Worm (Caenorhabditis elegans) whole organism, late embryonic: ENCODE results near the gene lin-18.

ENCODE experiments used
- C08G9.2 ChIP-seq: sonication (generic microtip); optimal IDR thresholded peaks from 2 replicates; lab custom pipeline; 2016; ENCODE audit warnings: mild to moderate bottlenecking, missing genetic modification characterization, moderate library complexity, missing compliant biosample characterization
- F13H6.1 ChIP-seq: sonication (generic microtip); optimal IDR thresholded peaks from 2 replicates; lab custom pipeline; 2016; ENCODE audit warnings: missing genetic modification characterization, missing compliant biosample characterization
- K09A11.1 ChIP-seq: sonication (generic microtip); optimal IDR thresholded peaks from 2 replicates; lab custom pipeline; 2017; ENCODE audit warnings: antibody characterized with exemption, mild to moderate bottlenecking, missing genetic modification characterization, missing compliant biosample characterization; ENCODE audit not compliant: insufficient read depth
- ama-1 ChIP-seq: fragments of 150-350 bp; optimal IDR thresholded peaks from 2 replicates; lab custom pipeline; 2014
- ceh-14 ChIP-seq: sonication (generic microtip); optimal IDR thresholded peaks from 2 replicates; lab custom pipeline; 2016; ENCODE audit warnings: missing genotype, missing genetic modification characterization, missing compliant biosample characterization
- ceh-18 ChIP-seq: sonication (generic microtip); optimal IDR thresholded peaks from 2 replicates; lab custom pipeline; 2016; ENCODE audit warnings: missing genetic modification characterization, missing compliant biosample characterization
- ceh-2 ChIP-seq: sonication (generic microtip); optimal IDR thresholded peaks from 2 replicates; lab custom pipeline; 2016; ENCODE audit warnings: missing genotype, missing genetic modification characterization, missing compliant biosample characterization
- ceh-22 ChIP-seq: sonication (generic microtip); optimal IDR thresholded peaks from 2 replicates; lab custom pipeline; 2017; ENCODE audit warnings: missing biosample characterization, missing genetic modification characterization
- ceh-24 ChIP-seq: sonication (generic microtip); optimal IDR thresholded peaks from 2 replicates; lab custom pipeline; 2016; ENCODE audit warnings: mild to moderate bottlenecking, missing genetic modification characterization, missing compliant biosample characterization
- ceh-31 ChIP-seq: sonication (generic microtip); optimal IDR thresholded peaks from 2 replicates; lab custom pipeline; 2016; ENCODE audit warnings: missing genetic modification characterization, missing compliant biosample characterization
- ceh-34 ChIP-seq: sonication (generic microtip); optimal IDR thresholded peaks from 2 replicates; lab custom pipeline; 2016; ENCODE audit warnings: mild to moderate bottlenecking, missing genetic modification characterization, missing compliant biosample characterization
- ceh-48 ChIP-seq: sonication (generic microtip); optimal IDR thresholded peaks from 2 replicates; lab custom pipeline; 2016; ENCODE audit warnings: missing genetic modification characterization, inconsistent platforms, missing compliant biosample characterization
- dmd-4 ChIP-seq: sonication (generic microtip); optimal IDR thresholded peaks from 2 replicates; lab custom pipeline; 2016; ENCODE audit warnings: borderline replicate concordance, missing genetic modification characterization, missing compliant biosample characterization
- dve-1 ChIP-seq: sonication (generic microtip); optimal IDR thresholded peaks from 2 replicates; lab custom pipeline; 2017; ENCODE audit warnings: antibody characterized with exemption, mild to moderate bottlenecking, missing genetic modification characterization, missing compliant biosample characterization
- elt-2 ChIP-seq: sonication (generic microtip); optimal IDR thresholded peaks from 2 replicates; lab custom pipeline; 2016; ENCODE audit warnings: missing genetic modification reagents, missing genetic modification characterization, missing compliant biosample characterization
- elt-4 ChIP-seq: sonication (generic microtip); optimal IDR thresholded peaks from 2 replicates; lab custom pipeline; 2016; ENCODE audit warnings: missing genetic modification characterization, missing compliant biosample characterization
- fax-1 ChIP-seq: sonication (generic microtip); optimal IDR thresholded peaks from 2 replicates; lab custom pipeline; 2016; ENCODE audit warnings: missing genotype, missing genetic modification characterization, missing compliant biosample characterization
- fkh-10 ChIP-seq: fragments of 150-350 bp; optimal IDR thresholded peaks from 2 replicates; lab custom pipeline; 2014; ENCODE audit warnings: missing biosample characterization, missing genetic modification reagents, missing genetic modification characterization
- hlh-13 ChIP-seq: fragments of 200-800 bp; sonication (Bioruptor generic); optimal IDR thresholded peaks from 2 replicates; lab custom pipeline; 2018; ENCODE audit warnings: mild to moderate bottlenecking, missing genetic modification characterization, missing compliant biosample characterization
- hlh-15 ChIP-seq: sonication (generic microtip); optimal IDR thresholded peaks from 2 replicates; lab custom pipeline; 2016; ENCODE audit warnings: missing genetic modification characterization, missing compliant biosample characterization
- lin-11 ChIP-seq: fragments of 200-800 bp; sonication (Bioruptor generic); optimal IDR thresholded peaks from 2 replicates; lab custom pipeline; 2018; ENCODE audit warnings: mild to moderate bottlenecking, missing genetic modification characterization, missing compliant biosample characterization
- madf-2 ChIP-seq: sonication (generic microtip); optimal IDR thresholded peaks from 2 replicates; lab custom pipeline; 2017; ENCODE audit warnings: missing genetic modification characterization, missing compliant biosample characterization
- mec-3 ChIP-seq: sonication (generic microtip); optimal IDR thresholded peaks from 2 replicates; lab custom pipeline; 2016; ENCODE audit warnings: borderline replicate concordance, missing genetic modification characterization, missing compliant biosample characterization
- nfya-1 ChIP-seq: sonication (generic microtip); optimal IDR thresholded peaks from 2 replicates; lab custom pipeline; 2017; ENCODE audit warnings: missing genetic modification characterization, mild to moderate bottlenecking, missing compliant biosample characterization, antibody characterized with exemption, moderate library complexity
- nhr-232 ChIP-seq: sonication (generic microtip); optimal IDR thresholded peaks from 2 replicates; lab custom pipeline; 2016; ENCODE audit warnings: missing genetic modification characterization, missing compliant biosample characterization
- pag-3 ChIP-seq: sonication (generic microtip); optimal IDR thresholded peaks from 2 replicates; lab custom pipeline; 2016; ENCODE audit warnings: missing compliant biosample characterization, missing genetic modification characterization, borderline replicate concordance
- pax-1 ChIP-seq: fragments of 150-350 bp; optimal IDR thresholded peaks from 2 replicates; lab custom pipeline; 2014; ENCODE audit warnings: missing biosample characterization, missing genetic modification characterization
- pha-2 ChIP-seq: sonication (generic microtip); optimal IDR thresholded peaks from 2 replicates; lab custom pipeline; 2017; ENCODE audit warnings: mild to moderate bottlenecking, missing genetic modification characterization, missing compliant biosample characterization
- pha-4 ChIP-seq: fragments of 150-350 bp; optimal IDR thresholded peaks from 2 replicates; lab custom pipeline; 2018; ENCODE audit warnings: missing biosample characterization, missing genetic modification reagents, missing genetic modification characterization
- pqm-1 ChIP-seq: sonication (generic microtip); optimal IDR thresholded peaks from 2 replicates; lab custom pipeline; 2016; ENCODE audit warnings: missing genetic modification characterization, missing compliant biosample characterization
- ref-2 ChIP-seq: sonication (generic microtip); optimal IDR thresholded peaks from 2 replicates; lab custom pipeline; 2016; ENCODE audit warnings: missing genetic modification characterization, missing compliant biosample characterization
- rnt-1 ChIP-seq: sonication (generic microtip); optimal IDR thresholded peaks from 2 replicates; lab custom pipeline; 2016; ENCODE audit warnings: missing genetic modification characterization, missing compliant biosample characterization
- sox-2 ChIP-seq: fragments of 200-800 bp; sonication (Bioruptor generic); IDR thresholded peaks from 2 replicates; pipeline ENCODE4 v1.3.6; 2022; ENCODE audit warnings: missing genetic modification reagents, missing genetic modification characterization, missing compliant biosample characterization
- sox-4 ChIP-seq: sonication (generic microtip); optimal IDR thresholded peaks from 2 replicates; lab custom pipeline; 2017; ENCODE audit warnings: mild to moderate bottlenecking, missing genetic modification characterization, inconsistent platforms, missing compliant biosample characterization
- syd-9 ChIP-seq: sonication (generic microtip); optimal IDR thresholded peaks from 2 replicates; lab custom pipeline; 2016; ENCODE audit warnings: mild to moderate bottlenecking, missing genetic modification characterization, moderate library complexity, missing compliant biosample characterization
- tbx-2 ChIP-seq: sonication (generic microtip); optimal IDR thresholded peaks from 2 replicates; lab custom pipeline; 2016; ENCODE audit warnings: missing genetic modification characterization, missing compliant biosample characterization
- tbx-7 ChIP-seq: sonication (generic microtip); optimal IDR thresholded peaks from 2 replicates; lab custom pipeline; 2016; ENCODE audit warnings: missing genotype, missing genetic modification characterization, missing compliant biosample characterization
- ttx-3 ChIP-seq: sonication (generic microtip); optimal IDR thresholded peaks from 2 replicates; lab custom pipeline; 2016; ENCODE audit warnings: missing genetic modification reagents, missing genetic modification characterization, missing compliant biosample characterization
- unc-3 ChIP-seq, 2 experiments: fragments of 200-800 bp in 1 of 2; sonication (Bioruptor generic) in 1 of 2; sonication (generic microtip) in 1 of 2; conservative IDR thresholded peaks in 1 of 2; optimal IDR thresholded peaks in 1 of 2; 2 replicates each; pipeline versions ENCODE4 v1.3.6 to Lab custom; 2016 to 2022; ENCODE audit warnings: missing compliant biosample characterization in 2 of 2, missing genetic modification characterization in 2 of 2, missing genetic modification reagents in 1 of 2
- unc-42 ChIP-seq: sonication (generic microtip); optimal IDR thresholded peaks from 2 replicates; lab custom pipeline; 2016; ENCODE audit warnings: missing genotype, missing genetic modification characterization, missing compliant biosample characterization
- zip-5 ChIP-seq: sonication (generic microtip); optimal IDR thresholded peaks from 2 replicates; lab custom pipeline; 2016; ENCODE audit warnings: missing genetic modification characterization, missing compliant biosample characterization

lin-18 gene

ce11 chrX:3942267-3942666 lies 16.1 kb upstream of the lin-18 start, which contains the start of gene T19D2.13:
TSS of gene T19D2.13 (minus strand) at chrX:3942367.
- TF ChIP-seq mec-3 (tag; lab: Kevin White, UChicago) (no peak), fkh-10 (GFP tag; lab: Kevin White, UChicago) (no peak), hlh-15 (no peak), ceh-24 (no peak), pag-3 (tag; lab: Kevin White, UChicago) (no peak), lin-11 (tag; lab: Kevin White, UChicago) (no peak), hlh-13 (GFP tag; lab: Kevin White, UChicago) (no peak), C08G9.2 (tag; lab: Kevin White, UChicago) (no peak), syd-9 (tag; lab: Kevin White, UChicago) (no peak), ama-1 (lab: Kevin White, UChicago) (no peak), zip-5 (tag; lab: Kevin White, UChicago) (no peak), fax-1 (tag; lab: Kevin White, UChicago) (no peak), elt-2 (no peak), pha-2 (tag; lab: Kevin White, UChicago) (no peak), dve-1 (tag; lab: Kevin White, UChicago) (no peak), ceh-14 (tag; lab: Kevin White, UChicago) (no peak), elt-4 (tag; lab: Kevin White, UChicago) (no peak), pax-1 (tag; lab: Kevin White, UChicago) (no peak)

- TF ChIP-seq nhr-232 (tag; lab: Kevin White, UChicago) (no peak), elt-4 (tag; lab: Kevin White, UChicago) (no peak), ref-2 (tag; lab: Kevin White, UChicago) (no peak), F13H6.1 (tag; lab: Kevin White, UChicago) (no peak), pha-4 (tag; lab: Kevin White, UChicago) (no peak), K09A11.1 (tag; lab: Kevin White, UChicago) (no peak), madf-2 (no peak), lin-11 (tag; lab: Kevin White, UChicago) (no peak), pqm-1 (no peak), fkh-10 (GFP tag; lab: Kevin White, UChicago) (no peak), hlh-15 (no peak), unc-42 (tag; lab: Kevin White, UChicago) (no peak), ceh-22 (tag; lab: Kevin White, UChicago) (no peak), sox-2 (GFP tag; lab: Robert Waterston, UW) (no peak), nfya-1 (tag; lab: Kevin White, UChicago) (no peak), pag-3 (tag; lab: Kevin White, UChicago) (no peak)
These were observed 15.1 kb upstream of the lin-18 start, which contains the start of gene ptp-4A2 for ce11 chrX:3943213-3943612. TSS of gene ptp-4A2 (minus strand) at chrX:3943313.

DNA sequence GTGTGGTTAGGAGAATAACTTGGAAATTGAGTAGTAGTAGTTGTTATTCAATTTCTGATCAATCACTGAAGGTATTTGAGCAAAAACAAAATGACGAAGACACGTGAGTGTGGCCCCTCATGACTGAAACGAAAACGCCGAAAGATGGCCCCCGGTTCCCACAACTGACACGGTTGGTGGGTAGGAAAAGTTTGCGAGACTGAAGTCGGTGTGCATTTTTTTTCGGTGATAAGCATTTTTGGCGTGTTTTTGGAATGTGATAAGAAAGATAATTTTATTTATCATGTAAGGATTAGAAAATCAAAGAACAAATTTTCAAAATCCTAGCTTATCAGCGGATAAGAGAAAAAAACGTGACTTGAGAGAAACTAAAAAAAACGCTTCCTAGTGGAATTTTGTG lies 14.3 kb upstream of the lin-18 start:
- TF ChIP-seq pha-4 (tag; lab: Kevin White, UChicago) (no peak), elt-2 (peak; percentile 35)
- TF ChIP-seq, all 69 proteins: peak for 1

DNA sequence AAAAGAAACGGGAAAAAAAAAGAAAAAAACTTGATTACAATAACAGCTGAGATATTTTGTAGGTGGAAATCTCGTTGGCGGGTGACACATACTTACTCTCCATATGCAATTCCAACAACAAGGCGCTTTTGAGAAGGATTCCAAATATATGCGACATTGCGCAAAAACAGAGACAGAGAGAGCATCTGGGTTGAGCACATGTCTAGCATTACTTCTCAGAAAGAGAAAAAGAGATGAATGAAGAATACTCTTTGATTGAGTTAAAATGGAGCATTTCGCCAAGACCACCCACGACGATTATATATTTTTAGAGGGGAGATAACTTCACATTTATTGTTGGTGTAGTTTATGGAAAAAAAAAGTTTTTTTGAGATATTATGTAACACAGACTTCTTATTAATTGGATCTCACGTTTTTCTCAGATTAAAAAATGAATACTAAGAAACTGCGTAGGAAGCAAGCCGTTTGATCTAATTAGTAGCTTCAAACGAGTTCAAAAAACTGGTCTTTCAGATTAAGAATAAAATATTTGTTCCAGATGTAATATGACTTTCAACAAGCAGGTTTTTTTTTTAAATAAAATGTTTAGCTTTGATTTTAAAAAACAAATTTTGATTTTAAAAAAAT lies 13.3 kb upstream of the lin-18 start:
- TF ChIP-seq unc-3 (GFP tag; conservative IDR thresholded peaks at IDR 0.05; lab: Robert Waterston, UW) (no peak), unc-3 (tag; optimal IDR thresholded peaks at IDR 0.05; lab: Kevin White, UChicago) (no peak), pha-4 (tag; lab: Kevin White, UChicago) (no peak), ceh-22 (tag; lab: Kevin White, UChicago) (no peak), tbx-7 (tag; lab: Kevin White, UChicago) (no peak), unc-42 (tag; lab: Kevin White, UChicago) (peak; percentile 38)

- TF ChIP-seq ceh-48 (tag; lab: Kevin White, UChicago) = peak; percentile 60
- TF ChIP-seq ceh-2 (tag; lab: Kevin White, UChicago) = peak; percentile 16
- no peak for TF ChIP-seq dmd-4
- TF ChIP-seq ama-1 (lab: Kevin White, UChicago) = no peak
- TF ChIP-seq tbx-2 (tag; lab: Kevin White, UChicago) = peak; percentile 66
- no peak for TF ChIP-seq pag-3 (tag; lab: Kevin White, UChicago)
- peak; percentile 40 for TF ChIP-seq F13H6.1 (tag; lab: Kevin White, UChicago)
- peak; percentile 50 for TF ChIP-seq rnt-1 (tag; lab: Kevin White, UChicago)
- peak; percentile 63 for TF ChIP-seq ceh-18 (tag; lab: Kevin White, UChicago)
- TF ChIP-seq unc-3 (GFP tag; conservative IDR thresholded peaks at IDR 0.05; lab: Robert Waterston, UW) = no peak
- TF ChIP-seq unc-3 (tag; optimal IDR thresholded peaks at IDR 0.05; lab: Kevin White, UChicago) = no peak
- peak; percentile 55 for TF ChIP-seq ceh-34
- TF ChIP-seq dve-1 (tag; lab: Kevin White, UChicago) = no peak
- peak; percentile 49 for TF ChIP-seq pha-2 (tag; lab: Kevin White, UChicago)
- TF ChIP-seq ceh-31 = peak; percentile 48
- TF ChIP-seq sox-2 (GFP tag; lab: Robert Waterston, UW) = no peak
- TF ChIP-seq sox-4 = no peak
- TF ChIP-seq ttx-3 (tag; lab: Kevin White, UChicago) = no peak
These were observed 12.7 kb upstream of the lin-18 start for ce11 chrX:3945681-3946080.
